Worm (Caenorhabditis elegans) whole organism, mixed stage, embryonic: Measurements from ENCODE around the gene add-2.

Experiments
- ces-1 ChIP-seq: fragments of 150-350 bp; optimal IDR thresholded peaks from 2 replicates; lab custom pipeline; 2014; ENCODE audit warnings: missing biosample characterization, missing genetic modification reagents, missing genetic modification characterization
- hlh-1 ChIP-seq: fragments of 150-350 bp; optimal IDR thresholded peaks from 2 replicates; lab custom pipeline; 2014; ENCODE audit warnings: missing biosample characterization, missing genetic modification reagents, missing genetic modification characterization
- lin-13 ChIP-seq: fragments of 150-350 bp; optimal IDR thresholded peaks from 2 replicates; lab custom pipeline; 2014; ENCODE audit warnings: missing biosample characterization, missing genetic modification characterization
- lsy-2 ChIP-seq: fragments of 150-350 bp; optimal IDR thresholded peaks from 2 replicates; lab custom pipeline; 2014; ENCODE audit warnings: missing biosample characterization, missing genetic modification characterization
- mep-1 ChIP-seq: fragments of 150-350 bp; optimal IDR thresholded peaks from 2 replicates; lab custom pipeline; 2017; ENCODE audit warnings: missing biosample characterization, missing genetic modification reagents, missing genetic modification characterization, inconsistent platforms
- nhr-12 ChIP-seq: fragments of 150-350 bp; optimal IDR thresholded peaks from 2 replicates; lab custom pipeline; 2014; ENCODE audit warnings: missing biosample characterization, missing genetic modification characterization
- nhr-237 ChIP-seq: fragments of 150-350 bp; optimal IDR thresholded peaks from 2 replicates; lab custom pipeline; 2014; ENCODE audit warnings: missing biosample characterization, missing genetic modification characterization
- pha-4 ChIP-seq: fragments of 150-350 bp; optimal IDR thresholded peaks from 2 replicates; lab custom pipeline; 2018; ENCODE audit warnings: missing biosample characterization, missing genetic modification reagents, missing genetic modification characterization
- unc-39 ChIP-seq: fragments of 150-350 bp; optimal IDR thresholded peaks from 2 replicates; lab custom pipeline; 2014; ENCODE audit warnings: missing biosample characterization, missing genetic modification characterization
- unc-62 ChIP-seq: fragments of 150-350 bp; optimal IDR thresholded peaks from 2 replicates; lab custom pipeline; 2014; ENCODE audit warnings: missing biosample characterization, missing genetic modification reagents, missing genetic modification characterization
- ztf-11 ChIP-seq: fragments of 150-350 bp; optimal IDR thresholded peaks from 2 replicates; lab custom pipeline; 2014; ENCODE audit warnings: missing biosample characterization, missing genetic modification characterization

ce11 chrV:12033841-12034240, 20.6 kb upstream of the add-2 start:
- TF ChIP-seq lsy-2 (no peak), ces-1 (peak; percentile 73), unc-39 (tag; lab: Kevin White, UChicago) (no peak), nhr-237 (tag; lab: Kevin White, UChicago) (no peak), unc-62 (GFP tag; lab: Kevin White, UChicago) (no peak), nhr-12 (tag; lab: Kevin White, UChicago) (no peak), ztf-11 (tag; lab: Kevin White, UChicago) (no peak), mep-1 (tag; lab: Kevin White, UChicago) (no peak), lin-13 (tag; lab: Kevin White, UChicago) (no peak), pha-4 (tag; lab: Kevin White, UChicago) (no peak), hlh-1 (tag; lab: Kevin White, UChicago) (no peak)
